Worm (Caenorhabditis elegans) whole organism, mixed stage, embryonic: Measurements from ENCODE around the gene C48A7.16.
"Not testable (repeated sequence)": the region's sequence is repeated elsewhere in the genome, so short reads cannot be mapped to it uniquely, and the experiment has no call there.

Source experiments
- M03D4.4 ChIP-seq: sonication (generic microtip); optimal IDR thresholded peaks from 2 replicates; lab custom pipeline; 2017; ENCODE audit warnings: mild to moderate bottlenecking, missing genetic modification characterization, missing compliant biosample characterization
- bed-3 ChIP-seq: fragments of 200-800 bp; sonication (Bioruptor generic); optimal IDR thresholded peaks from 3 replicates; lab custom pipeline; 2018; ENCODE audit warnings: mild to moderate bottlenecking, missing genetic modification characterization, moderate library complexity, missing compliant biosample characterization
- blmp-1 ChIP-seq: fragments of 150-350 bp; optimal IDR thresholded peaks from 2 replicates; lab custom pipeline; 2014; ENCODE audit warnings: missing biosample characterization, missing genetic modification characterization
- ceh-39 ChIP-seq: fragments of 150-350 bp; optimal IDR thresholded peaks from 2 replicates; lab custom pipeline; 2014; ENCODE audit warnings: missing biosample characterization, missing genetic modification characterization
- ceh-43 ChIP-seq: fragments of 200-800 bp; sonication (Bioruptor generic); optimal IDR thresholded peaks from 2 replicates; lab custom pipeline; 2018; ENCODE audit warnings: mild to moderate bottlenecking, missing genetic modification characterization, moderate library complexity, missing compliant biosample characterization
- ceh-83 ChIP-seq: fragments of 200-800 bp; sonication (Bioruptor generic); optimal IDR thresholded peaks from 2 replicates; lab custom pipeline; 2018; ENCODE audit warnings: mild to moderate bottlenecking, missing genetic modification characterization, missing compliant biosample characterization
- ces-1 ChIP-seq: fragments of 150-350 bp; optimal IDR thresholded peaks from 2 replicates; lab custom pipeline; 2014; ENCODE audit warnings: missing biosample characterization, missing genetic modification reagents, missing genetic modification characterization
- drap-1 ChIP-seq: fragments of 200-800 bp; sonication (Bioruptor generic); optimal IDR thresholded peaks from 3 replicates; lab custom pipeline; 2018; ENCODE audit warnings: mild to moderate bottlenecking, missing genetic modification characterization, missing compliant biosample characterization
- elt-1 ChIP-seq: sonication (generic microtip); optimal IDR thresholded peaks from 2 replicates; lab custom pipeline; 2017; ENCODE audit warnings: missing genetic modification characterization, mild to moderate bottlenecking, missing compliant biosample characterization, antibody characterized with exemption, moderate library complexity, borderline replicate concordance; ENCODE audit not compliant: insufficient read depth
- elt-3 ChIP-seq: fragments of 150-350 bp; optimal IDR thresholded peaks from 2 replicates; lab custom pipeline; 2014; ENCODE audit warnings: missing biosample characterization, missing genetic modification characterization
- flh-1 ChIP-seq: fragments of 200-800 bp; sonication (Bioruptor generic); optimal IDR thresholded peaks from 2 replicates; lab custom pipeline; 2018; ENCODE audit warnings: mild to moderate bottlenecking, missing genetic modification characterization, moderate library complexity, missing compliant biosample characterization
- ham-2 ChIP-seq: fragments of 200-800 bp; sonication (Bioruptor generic); optimal IDR thresholded peaks from 2 replicates; lab custom pipeline; 2018; ENCODE audit warnings: mild to moderate bottlenecking, missing genetic modification characterization, missing compliant biosample characterization
- hlh-1 ChIP-seq: fragments of 150-350 bp; optimal IDR thresholded peaks from 2 replicates; lab custom pipeline; 2014; ENCODE audit warnings: missing biosample characterization, missing genetic modification reagents, missing genetic modification characterization
- lin-32 ChIP-seq: fragments of 200-800 bp; sonication (Bioruptor generic); optimal IDR thresholded peaks from 2 replicates; lab custom pipeline; 2018; ENCODE audit warnings: mild to moderate bottlenecking, missing genetic modification characterization, missing compliant biosample characterization
- lsy-2 ChIP-seq: fragments of 150-350 bp; optimal IDR thresholded peaks from 2 replicates; lab custom pipeline; 2014; ENCODE audit warnings: missing biosample characterization, missing genetic modification characterization
- mab-5 ChIP-seq: fragments of 150-350 bp; optimal IDR thresholded peaks from 2 replicates; lab custom pipeline; 2014; ENCODE audit warnings: missing biosample characterization, missing genetic modification characterization
- mep-1 ChIP-seq: fragments of 150-350 bp; optimal IDR thresholded peaks from 2 replicates; lab custom pipeline; 2017; ENCODE audit warnings: missing biosample characterization, missing genetic modification reagents, missing genetic modification characterization, inconsistent platforms
- mls-2 ChIP-seq: sonication (generic microtip); optimal IDR thresholded peaks from 2 replicates; lab custom pipeline; 2016; ENCODE audit warnings: mild to moderate bottlenecking, missing genetic modification characterization, moderate library complexity, missing compliant biosample characterization
- nhr-12 ChIP-seq: fragments of 150-350 bp; optimal IDR thresholded peaks from 2 replicates; lab custom pipeline; 2014; ENCODE audit warnings: missing biosample characterization, missing genetic modification characterization
- nhr-237 ChIP-seq: fragments of 150-350 bp; optimal IDR thresholded peaks from 2 replicates; lab custom pipeline; 2014; ENCODE audit warnings: missing biosample characterization, missing genetic modification characterization
- nhr-28 ChIP-seq: fragments of 150-350 bp; optimal IDR thresholded peaks from 2 replicates; lab custom pipeline; 2014; ENCODE audit warnings: missing biosample characterization, missing genetic modification characterization
- nhr-76 ChIP-seq: sonication (generic microtip); optimal IDR thresholded peaks from 2 replicates; lab custom pipeline; 2017; ENCODE audit warnings: missing biosample characterization, missing genetic modification characterization
- pha-4 ChIP-seq: fragments of 150-350 bp; optimal IDR thresholded peaks from 2 replicates; lab custom pipeline; 2018; ENCODE audit warnings: missing biosample characterization, missing genetic modification reagents, missing genetic modification characterization
- sem-2 ChIP-seq: fragments of 200-800 bp; sonication (Bioruptor generic); optimal IDR thresholded peaks from 2 replicates; lab custom pipeline; 2018; ENCODE audit warnings: mild to moderate bottlenecking, missing genetic modification characterization, missing compliant biosample characterization
- snpc-4 ChIP-seq: fragments of 150-350 bp; optimal IDR thresholded peaks from 2 replicates; lab custom pipeline; 2014; ENCODE audit warnings: missing biosample characterization, missing genetic modification characterization
- sptf-1 ChIP-seq: sonication (generic microtip); optimal IDR thresholded peaks from 2 replicates; lab custom pipeline; 2017; ENCODE audit warnings: mild to moderate bottlenecking, missing genetic modification characterization, moderate library complexity, missing compliant biosample characterization
- tbx-8 ChIP-seq: fragments of 200-800 bp; sonication (Bioruptor generic); optimal IDR thresholded peaks from 2 replicates; lab custom pipeline; 2018; ENCODE audit warnings: mild to moderate bottlenecking, missing genetic modification characterization, moderate library complexity, missing compliant biosample characterization
- unc-120 ChIP-seq: sonication (generic microtip); optimal IDR thresholded peaks from 2 replicates; lab custom pipeline; 2017; ENCODE audit warnings: missing genetic modification characterization, missing compliant biosample characterization; ENCODE audit not compliant: poor library complexity, severe bottlenecking
- unc-62 ChIP-seq: fragments of 150-350 bp; optimal IDR thresholded peaks from 2 replicates; lab custom pipeline; 2014; ENCODE audit warnings: missing biosample characterization, missing genetic modification reagents, missing genetic modification characterization

C48A7.16 gene

DNA sequence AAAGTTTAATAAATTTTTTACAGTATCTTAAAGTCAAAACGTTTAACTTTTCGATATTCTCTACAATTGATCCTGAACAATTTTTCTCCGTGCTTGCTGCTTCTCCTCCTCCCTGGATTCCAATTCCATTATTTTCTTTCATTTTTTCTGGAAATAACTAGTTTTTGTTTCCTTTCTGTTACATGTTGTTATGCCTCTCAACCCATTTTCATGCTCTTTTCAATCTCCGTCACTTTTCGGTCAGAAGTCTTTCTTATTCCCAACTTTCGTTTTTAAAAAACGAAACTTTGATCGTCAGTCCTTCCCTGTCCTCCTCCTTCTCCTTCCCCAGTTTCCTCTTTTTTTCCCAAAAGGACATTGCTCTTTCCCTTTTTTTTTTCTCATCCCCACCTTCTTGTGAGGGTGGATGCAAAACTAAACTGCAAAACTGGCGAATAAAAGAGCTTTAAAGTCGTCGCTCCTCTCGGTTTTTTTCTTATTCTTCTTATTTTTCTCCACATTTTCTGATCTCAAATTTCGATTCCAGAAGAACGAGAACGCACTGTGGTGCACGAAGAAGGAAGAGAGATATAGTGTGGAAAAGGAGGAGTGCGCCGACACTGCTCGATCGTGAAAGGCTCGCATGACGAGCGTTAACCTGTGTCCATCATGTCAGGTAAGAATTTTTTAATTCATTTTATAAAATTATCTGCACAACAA lies at the start of gene C48A7.16, which contains the start of gene egl-19:
TSS of gene C48A7.16 (plus strand) at position 544 of the 699 bp plus-strand sequence.
TSS of gene egl-19 (plus strand) at position 649 of the 699 bp plus-strand sequence.
- TF ChIP-seq ceh-43 (no peak), nhr-76 (tag; lab: Kevin White, UChicago) (no peak), lsy-2 (tag; lab: Kevin White, UChicago) (no peak), mab-5 (no peak), unc-62 (no peak), lin-32 (GFP tag; lab: Kevin White, UChicago) (no peak), tbx-8 (no peak), hlh-1 (no peak), sptf-1 (tag; lab: Kevin White, UChicago) (no peak), mls-2 (tag; lab: Kevin White, UChicago) (no peak), ham-2 (no peak), sem-2 (no peak), nhr-12 (tag; lab: Kevin White, UChicago) (no peak), ceh-83 (GFP tag; lab: Kevin White, UChicago) (no peak)

DNA sequence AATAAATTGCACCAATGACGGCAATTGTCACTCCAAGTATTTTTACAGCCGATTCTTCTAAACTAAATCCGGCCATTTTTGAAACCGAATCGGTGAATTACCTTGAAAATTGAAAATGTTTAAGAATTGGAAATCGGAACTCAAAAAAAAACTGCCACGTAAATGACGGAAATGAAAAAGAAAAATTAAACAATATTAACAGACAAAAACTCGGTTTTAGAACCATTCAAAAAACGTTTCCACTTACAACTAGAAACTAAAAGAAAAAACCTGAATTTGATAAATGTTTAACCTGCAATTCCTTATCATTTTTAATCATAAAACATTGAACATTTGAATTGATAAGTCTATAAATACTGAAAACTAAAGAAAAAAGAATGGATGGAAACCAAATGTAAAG lies 40.3 kb upstream of the C48A7.16 start, which contains the start of gene Y40C5A.4:
TSS of gene Y40C5A.4 (minus strand) at position 101 of the 400 bp plus-strand sequence.
- not testable (repeated sequence) for TF ChIP-seq drap-1 (GFP tag; lab: Kevin White, UChicago); nhr-237 (tag; lab: Kevin White, UChicago); unc-62
- TF ChIP-seq, all 35 proteins: peak for 0; not testable (repeated sequence) for 35

DNA sequence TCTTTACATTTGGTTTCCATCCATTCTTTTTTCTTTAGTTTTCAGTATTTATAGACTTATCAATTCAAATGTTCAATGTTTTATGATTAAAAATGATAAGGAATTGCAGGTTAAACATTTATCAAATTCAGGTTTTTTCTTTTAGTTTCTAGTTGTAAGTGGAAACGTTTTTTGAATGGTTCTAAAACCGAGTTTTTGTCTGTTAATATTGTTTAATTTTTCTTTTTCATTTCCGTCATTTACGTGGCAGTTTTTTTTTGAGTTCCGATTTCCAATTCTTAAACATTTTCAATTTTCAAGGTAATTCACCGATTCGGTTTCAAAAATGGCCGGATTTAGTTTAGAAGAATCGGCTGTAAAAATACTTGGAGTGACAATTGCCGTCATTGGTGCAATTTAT lies 30.4 kb upstream of the C48A7.16 start, which contains the start of gene T12B3.3:
TSS of gene T12B3.3 (plus strand) at position 301 of the 400 bp plus-strand sequence.
- not testable (repeated sequence) for TF ChIP-seq bed-3; drap-1 (GFP tag; lab: Kevin White, UChicago); hlh-1

DNA sequence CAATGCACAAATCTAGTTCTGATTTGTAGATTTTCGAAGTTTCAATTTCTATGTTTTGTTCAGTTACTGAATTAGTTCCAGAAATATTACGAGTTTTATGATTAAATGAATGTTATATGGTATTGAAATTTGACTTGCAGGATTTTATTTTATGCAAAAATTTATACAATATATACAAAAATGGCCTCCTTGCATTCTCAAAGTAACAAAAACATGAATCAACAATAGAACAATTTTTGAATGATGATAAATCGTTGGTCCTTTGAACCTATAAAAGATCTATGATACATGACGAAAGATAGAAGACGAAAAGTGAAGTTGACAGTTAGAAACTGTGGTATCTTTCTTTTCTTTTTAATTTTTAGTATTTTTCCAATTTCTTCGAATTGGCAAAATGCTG lies 28.8 kb upstream of the C48A7.16 start, which contains the start of gene T12B3.2:
TSS of gene T12B3.2 (plus strand) at position 301 of the 400 bp plus-strand sequence.
- TF ChIP-seq nhr-12 (tag; lab: Kevin White, UChicago) (no peak), lsy-2 (tag; lab: Kevin White, UChicago) (no peak), nhr-237 (tag; lab: Kevin White, UChicago) (no peak), blmp-1 (tag; lab: Kevin White, UChicago) (no peak), ham-2 (no peak), sptf-1 (tag; lab: Kevin White, UChicago) (no peak), ceh-39 (tag; lab: Kevin White, UChicago) (no peak), flh-1 (GFP tag; lab: Kevin White, UChicago) (no peak), ces-1 (no peak), snpc-4 (no peak), elt-3 (no peak), tbx-8 (no peak), M03D4.4 (tag; lab: Kevin White, UChicago) (no peak), ceh-83 (GFP tag; lab: Kevin White, UChicago) (no peak), nhr-28 (no peak), elt-1 (tag; lab: Kevin White, UChicago) (no peak)

DNA sequence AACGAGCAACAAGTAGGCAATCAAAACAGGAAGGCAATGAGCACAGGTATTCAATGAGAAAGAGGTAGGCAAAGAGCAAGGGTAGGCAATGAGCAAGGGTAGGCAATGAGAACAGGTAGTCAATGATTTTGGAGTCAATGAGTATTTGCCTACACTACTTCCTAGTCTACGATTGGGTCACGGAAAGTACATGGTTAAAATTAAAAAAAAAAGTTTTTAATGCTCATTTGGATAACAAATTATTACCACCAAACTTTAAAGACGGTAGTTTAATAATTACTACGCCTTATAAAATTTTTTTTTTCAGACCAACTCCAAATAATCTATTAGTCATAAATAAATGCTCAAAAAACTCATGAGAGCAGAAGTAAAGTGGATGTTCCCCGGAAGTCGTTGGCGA lies 23.5 kb upstream of the C48A7.16 start, which contains the start of gene ptp-8:
TSS of gene ptp-8 (plus strand) at position 301 of the 400 bp plus-strand sequence.
- TF ChIP-seq tbx-8 (no peak), nhr-76 (tag; lab: Kevin White, UChicago) (no peak), ceh-43 (no peak), unc-120 (tag; lab: Kevin White, UChicago) (no peak), mep-1 (tag; lab: Kevin White, UChicago) (no peak), blmp-1 (tag; lab: Kevin White, UChicago) (no peak), ceh-39 (tag; lab: Kevin White, UChicago) (no peak), flh-1 (GFP tag; lab: Kevin White, UChicago) (no peak), M03D4.4 (tag; lab: Kevin White, UChicago) (no peak), pha-4 (tag; lab: Kevin White, UChicago) (no peak), nhr-12 (tag; lab: Kevin White, UChicago) (no peak)
